Worm (Caenorhabditis elegans) whole organism, dauer: ENCODE results near the gene sru-48.

Experiments
- unc-62 ChIP-seq: sonication (generic microtip); optimal IDR thresholded peaks from 2 replicates; lab custom pipeline; 2017; ENCODE audit warnings: missing biosample characterization, missing genetic modification reagents, missing genetic modification characterization

The sru-48 gene

DNA sequence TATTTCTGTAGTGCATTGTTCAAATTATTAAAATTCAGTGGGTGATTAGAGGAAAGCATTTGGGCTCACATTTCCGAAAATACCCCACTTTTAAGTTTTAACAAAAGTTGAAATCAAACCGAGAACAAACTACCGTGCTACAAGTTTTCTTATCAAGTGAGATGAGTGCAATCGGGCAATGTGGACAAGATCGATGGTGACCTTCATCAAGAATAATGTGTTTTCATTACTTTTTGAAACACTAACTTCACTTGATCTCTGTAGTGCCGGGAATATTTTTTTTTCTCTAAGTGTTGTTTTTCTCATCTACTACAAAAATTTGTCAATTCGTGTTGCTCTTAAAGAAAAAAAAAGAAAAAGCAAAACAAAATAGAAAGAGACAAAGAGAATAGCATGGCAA is 28.9 kb downstream of the sru-48 start:
- no peak for TF ChIP-seq unc-62 (GFP tag; lab: Kevin White, UChicago)

DNA sequence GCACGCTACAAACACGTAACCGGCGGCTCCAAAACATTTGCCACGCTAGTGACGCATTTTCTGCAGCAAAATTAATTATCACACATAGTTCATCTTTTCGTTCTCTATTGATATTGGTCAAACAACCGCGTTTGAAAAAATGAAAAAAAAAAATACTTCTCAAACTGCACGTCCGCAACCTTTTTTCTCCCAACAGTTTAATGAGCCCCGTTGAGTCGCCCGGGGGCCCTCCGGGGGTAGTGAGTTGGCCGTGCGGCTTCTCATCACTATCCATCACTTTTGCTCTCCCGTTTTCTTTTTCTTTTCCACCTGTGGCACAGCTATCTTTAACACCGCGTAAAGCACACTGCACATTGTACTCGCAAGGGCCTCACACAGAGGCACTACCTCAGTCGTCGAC is 29.5 kb downstream of the sru-48 start:
- no peak for TF ChIP-seq unc-62 (GFP tag; lab: Kevin White, UChicago)

DNA sequence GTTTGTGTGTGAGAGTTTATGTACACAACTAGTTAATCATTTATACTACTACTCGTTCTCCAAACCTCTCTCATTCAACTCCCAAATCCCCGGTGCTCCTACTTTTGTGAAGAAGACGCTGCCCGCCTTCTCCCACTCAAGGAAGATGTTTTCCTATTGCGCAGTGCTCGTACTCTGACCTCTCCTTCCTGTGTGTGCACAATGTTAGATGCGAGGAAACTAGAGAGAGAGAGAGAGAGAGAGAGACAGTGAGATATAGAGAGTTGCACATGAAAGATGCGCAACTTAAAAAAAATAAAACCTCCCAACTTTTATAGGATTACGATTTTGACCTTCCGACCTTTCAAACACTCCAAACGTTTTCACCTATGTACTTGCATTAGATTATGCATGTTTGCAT is 30.6 kb downstream of the sru-48 start:
- no peak for TF ChIP-seq unc-62 (GFP tag; lab: Kevin White, UChicago)

DNA sequence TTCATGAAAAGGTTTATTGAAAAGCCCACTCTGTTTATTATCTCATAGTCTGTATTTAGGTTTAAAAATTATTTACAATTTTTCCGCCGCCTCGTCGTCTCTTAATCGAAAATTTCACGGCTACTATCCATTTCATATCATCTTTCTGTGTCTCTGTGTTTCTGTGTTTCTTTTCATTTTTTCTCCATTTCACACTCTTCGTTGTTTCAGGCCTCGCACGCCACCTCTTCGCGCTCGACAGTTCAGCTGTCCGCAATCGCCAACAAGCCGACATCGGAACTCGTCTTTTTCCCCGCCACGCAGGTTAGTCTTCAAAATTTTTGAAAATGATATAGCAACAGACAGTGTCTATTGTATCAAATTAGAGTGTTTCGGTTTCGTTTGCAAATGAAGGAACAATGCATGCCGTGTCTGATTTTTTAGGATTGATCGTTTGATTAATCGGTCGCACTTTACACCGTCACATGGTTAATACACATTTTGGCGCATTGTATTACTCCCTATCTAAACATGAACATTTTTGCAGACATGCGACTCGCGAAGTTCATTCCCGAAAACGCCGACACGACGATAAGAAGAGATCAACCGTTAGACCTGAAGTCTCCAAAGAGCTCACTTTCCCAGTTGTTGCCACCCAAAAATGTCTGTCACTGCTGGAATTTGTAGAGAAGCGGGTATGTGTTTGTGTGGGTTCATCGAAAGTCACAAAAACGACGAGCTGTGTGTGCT is 31.1 kb downstream of the sru-48 start:
- no peak for TF ChIP-seq unc-62 (GFP tag; lab: Kevin White, UChicago)

DNA sequence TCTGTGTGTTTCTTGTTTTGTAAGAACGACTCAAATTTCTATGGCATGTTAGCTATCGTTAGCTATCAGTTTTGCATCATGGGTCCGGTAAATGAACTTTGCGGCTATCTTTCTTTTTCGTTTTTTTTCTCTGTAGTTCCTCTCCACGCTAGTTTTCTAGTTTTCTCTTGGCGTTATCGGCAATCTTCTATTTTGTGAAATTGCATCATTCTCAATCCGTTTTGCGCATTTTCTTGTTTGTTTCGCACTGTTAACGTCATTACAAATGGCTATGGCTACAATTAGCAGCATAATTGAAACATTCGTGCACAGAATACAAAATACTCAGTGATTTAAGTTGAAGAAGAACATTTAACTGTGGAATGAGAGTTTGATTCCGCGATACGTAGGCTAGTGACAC is 33.1 kb downstream of the sru-48 start:
- TF ChIP-seq unc-62 (GFP tag; lab: Kevin White, UChicago) = no peak

DNA sequence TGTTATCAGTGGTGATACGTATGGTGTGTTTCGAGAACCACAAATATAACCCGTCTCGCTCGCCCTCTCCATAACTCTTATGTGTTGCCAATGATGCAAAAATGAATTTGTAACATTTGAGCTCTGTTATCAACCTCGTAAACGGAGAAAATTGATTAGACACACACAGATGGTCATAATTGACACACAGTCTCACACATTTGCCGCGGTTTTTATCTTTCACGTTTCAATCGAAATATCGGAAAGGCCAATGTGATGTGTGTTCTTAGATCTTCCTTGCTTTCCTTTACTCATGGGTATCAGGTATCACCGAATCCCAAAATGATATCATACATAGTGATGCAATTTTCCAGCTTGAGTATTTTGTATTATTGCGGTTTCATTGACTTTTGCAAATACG is 33.6 kb downstream of the sru-48 start:
- TF ChIP-seq unc-62 (GFP tag; lab: Kevin White, UChicago) = no peak

DNA sequence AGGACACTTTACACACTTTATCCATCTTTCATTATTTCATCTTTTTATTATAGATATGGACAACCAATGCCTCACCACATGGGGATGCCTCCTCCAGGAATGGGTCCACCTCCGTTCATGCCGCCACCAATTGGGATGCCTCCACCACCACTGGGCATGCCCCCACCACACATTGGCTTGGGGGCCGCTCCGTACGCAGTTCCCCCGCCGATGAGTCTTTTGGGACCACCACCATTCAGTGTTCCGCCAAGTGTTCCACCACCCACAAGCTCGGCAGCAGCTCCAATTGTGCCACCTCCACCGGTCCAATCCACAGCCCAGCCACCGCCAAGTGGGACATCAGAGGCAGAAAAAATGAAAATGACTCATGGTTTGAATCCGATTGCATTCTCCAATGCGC is 34.8 kb downstream of the sru-48 start:
- TF ChIP-seq unc-62 (GFP tag; lab: Kevin White, UChicago) = no peak

DNA sequence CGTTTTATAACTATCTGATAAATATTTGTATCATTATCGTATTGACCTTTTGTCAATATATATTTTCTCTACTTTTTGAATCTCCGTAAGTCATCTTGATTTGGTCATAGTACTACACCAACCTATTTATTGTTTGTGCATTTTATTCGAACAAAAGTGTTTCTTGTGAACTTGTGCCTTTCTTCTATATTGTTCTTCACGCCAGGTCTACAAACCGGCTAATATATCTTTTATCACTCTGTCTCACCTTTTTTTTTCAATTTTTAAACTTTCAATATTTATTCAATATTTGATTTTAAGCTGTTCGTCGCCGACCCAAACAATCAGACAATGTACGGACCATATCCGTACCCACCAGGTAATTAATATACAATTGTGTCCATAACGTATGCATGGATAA is 36.1 kb downstream of the sru-48 start, which contains the start of gene hrpa-2:
hrpa-2 (plus strand) TSS at position 301 of the 400 bp plus-strand sequence.
- TF ChIP-seq unc-62 (GFP tag; lab: Kevin White, UChicago) = no peak

DNA sequence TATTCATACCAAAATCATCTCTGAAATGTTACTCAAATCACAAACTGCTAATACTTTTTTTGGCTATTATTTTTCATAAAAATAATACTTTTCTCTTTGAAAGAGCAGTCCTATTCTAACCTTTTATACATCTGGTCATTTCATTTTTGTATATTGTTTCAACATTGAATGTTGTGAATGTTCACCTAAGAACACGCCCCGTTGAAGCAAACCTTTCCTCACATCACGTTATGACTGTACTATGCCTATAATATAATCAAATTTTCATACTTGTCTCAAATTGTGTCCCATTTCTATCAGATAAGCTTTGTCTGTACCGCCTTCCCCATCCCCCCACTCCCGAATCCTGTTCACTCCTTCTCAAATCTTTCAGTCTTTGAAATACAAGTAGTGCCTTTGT is 38.3 kb downstream of the sru-48 start:
- no peak for TF ChIP-seq unc-62 (GFP tag; lab: Kevin White, UChicago)

DNA sequence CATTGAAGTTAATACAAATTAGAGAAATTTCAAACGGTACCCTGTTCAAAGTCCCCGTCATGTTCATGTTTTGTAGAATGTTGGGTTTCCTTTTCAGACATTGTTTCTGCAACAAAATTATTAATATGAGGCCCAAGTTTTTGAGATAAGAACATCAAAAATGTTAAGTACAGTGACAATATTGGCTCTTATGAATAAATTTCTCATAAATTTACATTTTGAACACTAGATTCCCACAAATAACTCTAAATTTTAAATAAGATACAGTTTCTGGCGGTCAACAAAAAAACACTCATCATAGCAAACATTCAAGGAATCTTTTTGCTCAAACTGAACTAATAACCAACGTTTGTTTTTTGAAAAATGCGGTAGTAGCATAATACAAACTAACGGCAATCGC is 46.3 kb downstream of the sru-48 start, which contains the start of gene H28G03.3:
H28G03.3 (minus strand) TSS at position 101 of the 400 bp plus-strand sequence.
- TF ChIP-seq unc-62 (GFP tag; lab: Kevin White, UChicago) = no peak
